Fruit fly (Drosophila melanogaster) whole organism, embryonic: ENCODE results near the gene CG14721.
A peak's percentile ranks its signal among the peaks of the same experiment; 100 is the strongest.

ENCODE experiments used
- Blimp-1 ChIP-seq: fragments of 200-800 bp; sonication (Bioruptor generic); optimal IDR thresholded peaks from 3 replicates; lab custom pipeline; 2018; ENCODE audit warnings: missing biosample characterization, missing genetic modification characterization, mild to moderate bottlenecking, moderate library complexity, missing genetic modification reagents
- CG10366 ChIP-seq: fragments of 200-800 bp; sonication (Bioruptor generic); IDR thresholded peaks from 2 replicates; pipeline ENCODE4 v1.3.6; 2022; ENCODE audit warnings: missing biosample characterization, missing genetic modification characterization
- CG11247 ChIP-seq: fragments of 200-800 bp; sonication (Bioruptor generic); IDR thresholded peaks from 2 replicates; pipeline ENCODE4 v1.3.6; 2022; ENCODE audit warnings: missing biosample characterization, missing genetic modification characterization
- CG12219 ChIP-seq: fragments of 200-800 bp; sonication (Bioruptor generic); optimal IDR thresholded peaks from 3 replicates; lab custom pipeline; 2018; ENCODE audit warnings: missing biosample characterization, mild to moderate bottlenecking, missing genetic modification characterization
- CG1233 ChIP-seq: fragments of 200-800 bp; sonication (Bioruptor generic); optimal IDR thresholded peaks from 4 replicates; lab custom pipeline; 2018; ENCODE audit warnings: missing biosample characterization, mild to moderate bottlenecking, missing genetic modification characterization
- CG13424 ChIP-seq: fragments of 200-800 bp; sonication (Bioruptor generic); optimal IDR thresholded peaks from 2 replicates; lab custom pipeline; 2019; ENCODE audit warnings: missing biosample characterization, mild to moderate bottlenecking, missing genetic modification characterization, moderate library complexity
- CG14441 ChIP-seq: fragments of 200-800 bp; sonication (Bioruptor generic); IDR thresholded peaks from 2 replicates; pipeline ENCODE4 v1.3.6; 2022; ENCODE audit warnings: missing biosample characterization, missing genetic modification characterization
- CG15601 ChIP-seq: fragments of 200-800 bp; sonication (Bioruptor generic); optimal IDR thresholded peaks from 3 replicates; lab custom pipeline; 2019; ENCODE audit warnings: missing biosample characterization, mild to moderate bottlenecking, missing genetic modification characterization, moderate library complexity
- CG17802 ChIP-seq: fragments of 200-800 bp; sonication (Bioruptor generic); optimal IDR thresholded peaks from 2 replicates; lab custom pipeline; 2018; ENCODE audit warnings: missing biosample characterization, mild to moderate bottlenecking, missing genetic modification characterization, moderate library complexity
- CG18476 ChIP-seq: fragments of 200-800 bp; sonication (Bioruptor generic); optimal IDR thresholded peaks from 2 replicates; lab custom pipeline; 2016; ENCODE audit warnings: missing biosample characterization, mild to moderate bottlenecking, missing genetic modification characterization
- CG2199 ChIP-seq: fragments of 200-800 bp; sonication (Bioruptor generic); IDR thresholded peaks from 3 replicates; pipeline ENCODE4 v1.3.6; 2022; ENCODE audit warnings: missing biosample characterization, missing genetic modification characterization
- CG33557 ChIP-seq: fragments of 200-800 bp; sonication (Bioruptor generic); optimal IDR thresholded peaks from 2 replicates; lab custom pipeline; 2019; ENCODE audit warnings: missing biosample characterization, mild to moderate bottlenecking, missing genetic modification characterization, moderate library complexity
- CG43689 ChIP-seq: fragments of 200-800 bp; sonication (Bioruptor generic); IDR thresholded peaks from 2 replicates; pipeline ENCODE4 v1.3.6; 2022; ENCODE audit warnings: missing biosample characterization, missing genetic modification characterization
- CG4404 ChIP-seq: fragments of 200-800 bp; sonication (Bioruptor generic); IDR thresholded peaks from 2 replicates; pipeline ENCODE4 v1.3.6; 2022; ENCODE audit warnings: missing biosample characterization, missing genetic modification characterization
- CG4707 ChIP-seq: fragments of 200-800 bp; sonication (Bioruptor generic); optimal IDR thresholded peaks from 2 replicates; lab custom pipeline; 2018; ENCODE audit warnings: missing biosample characterization, mild to moderate bottlenecking, missing genetic modification characterization, moderate library complexity
- CG4820 ChIP-seq: fragments of 200-800 bp; sonication (Bioruptor generic); optimal IDR thresholded peaks from 3 replicates; lab custom pipeline; 2016; ENCODE audit warnings: missing biosample characterization, missing genetic modification characterization
- CG5180 ChIP-seq: fragments of 200-800 bp; sonication (Bioruptor generic); optimal IDR thresholded peaks from 3 replicates; lab custom pipeline; 2017; ENCODE audit warnings: missing biosample characterization, missing genetic modification characterization, mild to moderate bottlenecking, moderate library complexity, missing genetic modification reagents
- CG7271 ChIP-seq: fragments of 200-800 bp; sonication (Bioruptor generic); optimal IDR thresholded peaks from 2 replicates; lab custom pipeline; 2018; ENCODE audit warnings: missing biosample characterization, mild to moderate bottlenecking, missing genetic modification characterization, moderate library complexity
- CG7556 ChIP-seq: fragments of 200-800 bp; sonication (Bioruptor generic); optimal IDR thresholded peaks from 2 replicates; lab custom pipeline; 2017; ENCODE audit warnings: missing biosample characterization, mild to moderate bottlenecking, missing genetic modification characterization
- CoRest ChIP-seq: fragments of 200-800 bp; sonication (Bioruptor generic); optimal IDR thresholded peaks from 3 replicates; lab custom pipeline; 2018; ENCODE audit warnings: missing biosample characterization, mild to moderate bottlenecking, missing genetic modification characterization, moderate library complexity
- CrebB ChIP-seq: fragments of 200-800 bp; sonication (Bioruptor generic); optimal IDR thresholded peaks from 3 replicates; lab custom pipeline; 2018; ENCODE audit warnings: missing biosample characterization, mild to moderate bottlenecking, missing genetic modification characterization
- Dbx ChIP-seq: fragments of 200-800 bp; sonication (Bioruptor generic); IDR thresholded peaks from 3 replicates; pipeline ENCODE4 v1.3.6; 2022; ENCODE audit warnings: missing biosample characterization, missing genetic modification characterization
- HLHmδ ChIP-seq: fragments of 200-800 bp; sonication (Bioruptor generic); optimal IDR thresholded peaks from 2 replicates; lab custom pipeline; 2018; ENCODE audit warnings: missing biosample characterization, mild to moderate bottlenecking, missing genetic modification characterization, moderate library complexity
- Hand ChIP-seq: fragments of 200-800 bp; sonication (Bioruptor generic); optimal IDR thresholded peaks from 2 replicates; lab custom pipeline; 2017; ENCODE audit warnings: mild to moderate bottlenecking, missing biosample characterization, missing genetic modification reagents, missing genetic modification characterization
- Hmx ChIP-seq: fragments of 200-800 bp; sonication (Bioruptor generic); optimal IDR thresholded peaks from 2 replicates; lab custom pipeline; 2016; ENCODE audit warnings: missing biosample characterization, missing genetic modification characterization
- Hr3 ChIP-seq: fragments of 200-800 bp; sonication (Bioruptor generic); optimal IDR thresholded peaks from 3 replicates; lab custom pipeline; 2016; ENCODE audit warnings: missing biosample characterization, missing genetic modification characterization
- Lpt ChIP-seq: fragments of >200 bp; optimal IDR thresholded peaks from 2 replicates; lab custom pipeline; 2018; ENCODE audit warnings: missing biosample characterization, missing genetic modification characterization
- MESR4 ChIP-seq: fragments of 200-800 bp; sonication (Bioruptor generic); optimal IDR thresholded peaks from 2 replicates; lab custom pipeline; 2018; ENCODE audit warnings: missing biosample characterization, mild to moderate bottlenecking, missing genetic modification characterization, moderate library complexity
- Mes4 ChIP-seq: fragments of 200-800 bp; sonication (Bioruptor generic); optimal IDR thresholded peaks from 2 replicates; lab custom pipeline; 2016; ENCODE audit warnings: missing biosample characterization, missing genetic modification characterization
- NK7.1 ChIP-seq: fragments of 200-800 bp; sonication (Bioruptor generic); optimal IDR thresholded peaks from 3 replicates; lab custom pipeline; 2016; ENCODE audit warnings: missing biosample characterization, missing genetic modification characterization
- Nf-YB ChIP-seq: fragments of 200-800 bp; sonication (Bioruptor generic); optimal IDR thresholded peaks from 3 replicates; lab custom pipeline; 2019; ENCODE audit warnings: missing biosample characterization, mild to moderate bottlenecking, missing genetic modification characterization, moderate library complexity
- Usf ChIP-seq: fragments of 200-800 bp; sonication (Bioruptor generic); optimal IDR thresholded peaks from 2 replicates; lab custom pipeline; 2017; ENCODE audit warnings: missing genotype, missing biosample characterization, missing genetic modification characterization
- YL-1 ChIP-seq: fragments of 200-800 bp; sonication (Bioruptor generic); optimal IDR thresholded peaks from 3 replicates; lab custom pipeline; 2017; ENCODE audit warnings: missing biosample characterization, mild to moderate bottlenecking, missing genetic modification characterization
- ara ChIP-seq: fragments of 200-800 bp; sonication (Bioruptor generic); IDR thresholded peaks from 2 replicates; pipeline ENCODE4 v1.3.6; 2022; ENCODE audit warnings: missing biosample characterization, missing genetic modification characterization
- ash1 ChIP-seq: fragments of 200-800 bp; sonication (Bioruptor generic); optimal IDR thresholded peaks from 2 replicates; lab custom pipeline; 2018; ENCODE audit warnings: missing biosample characterization, mild to moderate bottlenecking, missing genetic modification characterization
- br ChIP-seq: fragments of >200 bp; optimal IDR thresholded peaks from 2 replicates; lab custom pipeline; 2017
- dmrt11E ChIP-seq: fragments of 200-800 bp; sonication (Bioruptor generic); optimal IDR thresholded peaks from 3 replicates; lab custom pipeline; 2018; ENCODE audit warnings: missing biosample characterization, mild to moderate bottlenecking, missing genetic modification characterization, moderate library complexity
- eve ChIP-seq, 2 experiments: fragments of >200 bp; optimal IDR thresholded peaks; 2 replicates each; lab custom pipeline; 2017; ENCODE audit warnings: missing biosample characterization in 2 of 2, missing genetic modification characterization in 2 of 2
- eyg ChIP-seq: fragments of 200-800 bp; sonication (Bioruptor generic); optimal IDR thresholded peaks from 3 replicates; lab custom pipeline; 2016; ENCODE audit warnings: missing biosample characterization, missing genetic modification characterization
- fd102C ChIP-seq: fragments of 200-800 bp; sonication (Bioruptor generic); optimal IDR thresholded peaks from 2 replicates; lab custom pipeline; 2018; ENCODE audit warnings: missing biosample characterization, mild to moderate bottlenecking, missing genetic modification characterization, moderate library complexity
- gro ChIP-seq: fragments of 200-800 bp; sonication (Bioruptor generic); optimal IDR thresholded peaks from 2 replicates; lab custom pipeline; 2016; ENCODE audit warnings: missing biosample characterization, missing genetic modification characterization
- gsb ChIP-seq: fragments of 200-800 bp; sonication (Bioruptor generic); IDR thresholded peaks from 2 replicates; pipeline ENCODE4 v1.3.6; 2022; ENCODE audit warnings: missing biosample characterization, missing genetic modification characterization
- ken ChIP-seq: fragments of 200-800 bp; sonication (Bioruptor generic); IDR thresholded peaks from 3 replicates; pipeline ENCODE4 v1.3.6; 2022; ENCODE audit warnings: missing biosample characterization, missing genetic modification characterization
- klu ChIP-seq: fragments of 200-800 bp; sonication (Bioruptor generic); IDR thresholded peaks from 2 replicates; pipeline ENCODE4 v1.3.6; 2022; ENCODE audit warnings: missing biosample characterization, missing genetic modification characterization
- lmd ChIP-seq: fragments of 200-800 bp; sonication (Bioruptor generic); IDR thresholded peaks from 2 replicates; pipeline ENCODE4 v1.3.6; 2022; ENCODE audit warnings: missing biosample characterization, missing genetic modification characterization
- slou ChIP-seq: fragments of 200-800 bp; sonication (Bioruptor generic); optimal IDR thresholded peaks from 3 replicates; lab custom pipeline; 2016; ENCODE audit warnings: missing biosample characterization, missing genetic modification characterization
- stc ChIP-seq: fragments of 200-800 bp; sonication (Bioruptor generic); IDR thresholded peaks from 2 replicates; pipeline ENCODE4 v1.3.6; 2022; ENCODE audit warnings: missing biosample characterization, missing genetic modification characterization
- tup ChIP-seq: fragments of 200-800 bp; sonication (Bioruptor generic); optimal IDR thresholded peaks from 2 replicates; lab custom pipeline; 2016; ENCODE audit warnings: missing biosample characterization, mild to moderate bottlenecking, missing genetic modification characterization, moderate library complexity
- twi ChIP-seq: fragments of 200-800 bp; optimal IDR thresholded peaks from 2 replicates; lab custom pipeline; 2019; ENCODE audit warnings: missing biosample characterization, mild to moderate bottlenecking, missing genetic modification characterization, moderate library complexity
- vnd ChIP-seq: fragments of 200-800 bp; sonication (Bioruptor generic); IDR thresholded peaks from 3 replicates; pipeline ENCODE4 v1.3.6; 2022; ENCODE audit warnings: missing biosample characterization, missing genetic modification characterization; ENCODE audit not compliant: partially characterized antibody
- zfh1 ChIP-seq: fragments of 200-800 bp; sonication (Bioruptor generic); IDR thresholded peaks from 3 replicates; pipeline ENCODE4 v1.3.6; 2022; ENCODE audit warnings: missing biosample characterization, missing genetic modification characterization

The CG14721 gene

DNA sequence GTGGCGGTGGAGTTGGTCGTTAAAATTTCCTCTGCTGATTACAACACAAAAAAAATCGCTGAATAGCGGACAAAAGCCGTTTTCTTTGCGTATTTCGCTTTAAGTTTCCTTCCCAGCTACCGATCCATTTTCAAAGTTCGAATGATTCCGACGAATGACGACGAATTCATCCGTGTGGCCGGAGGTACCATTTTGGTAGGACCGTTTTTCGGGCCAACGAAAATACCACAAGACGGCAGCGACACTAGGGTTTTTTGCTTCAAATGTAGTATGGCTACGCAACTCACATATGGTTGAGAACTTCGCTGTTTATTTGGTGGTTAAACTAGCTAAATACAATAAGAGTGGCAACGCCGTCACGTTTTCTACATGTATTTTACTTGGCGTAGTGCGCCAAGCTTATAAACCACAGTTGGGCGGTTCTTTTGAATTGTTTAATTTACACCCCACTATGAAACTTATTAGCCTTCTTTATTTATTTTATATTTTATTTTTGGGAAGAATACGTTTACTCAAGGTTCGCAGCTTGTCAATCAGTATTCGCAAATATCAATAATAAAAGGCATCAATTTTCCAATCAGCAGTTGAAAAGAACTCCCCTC is 29.1 kb downstream of the CG14721 start, which contains the start of gene Lk6 (continued):
- TF ChIP-seq Nf-YB = peak; percentile 39
- TF ChIP-seq vnd = no peak
- TF ChIP-seq gro (GFP tag; lab: Kevin White, UChicago) = peak; percentile 83
- no peak for TF ChIP-seq Usf (GFP tag; lab: Kevin White, UChicago)
- no peak for TF ChIP-seq tup (GFP tag; lab: Kevin White, UChicago)
- no peak for TF ChIP-seq CG7271 (tag; lab: Kevin White, UChicago)
- no peak for TF ChIP-seq NK7.1 (GFP tag; lab: Kevin White, UChicago)
- TF ChIP-seq eve (GFP tag; optimal IDR thresholded peaks at IDR 0.05; lab: Kevin White, UChicago) = no peak
- peak; percentile 20 for TF ChIP-seq dmrt11E
- TF ChIP-seq CoRest = peak; percentile 62
- peak; percentile 28 for TF ChIP-seq CG33557
- no peak for TF ChIP-seq CG18476 (GFP tag; lab: Kevin White, UChicago)
- no peak for TF ChIP-seq Mes4 (GFP tag; lab: Kevin White, UChicago)
- peak; percentile 95 for TF ChIP-seq HLHmδ (GFP tag; lab: Kevin White, UChicago)
- TF ChIP-seq Hmx = no peak
- TF ChIP-seq CG10366 (GFP tag; lab: Robert Waterston, UW) = no peak
- no peak for TF ChIP-seq CG11247 (GFP tag; lab: Robert Waterston, UW)
- TF ChIP-seq CG43689 = no peak
- no peak for TF ChIP-seq gsb (GFP tag; lab: Robert Waterston, UW)
- no peak for TF ChIP-seq lmd (GFP tag; lab: Robert Waterston, UW)
- TF ChIP-seq ken (GFP tag; lab: Robert Waterston, UW) = no peak
- no peak for TF ChIP-seq stc (GFP tag; lab: Robert Waterston, UW)
- no peak for TF ChIP-seq CG14441 (GFP tag; lab: Robert Waterston, UW)
- peak; percentile 70 for TF ChIP-seq Hand (GFP tag; lab: Kevin White, UChicago)
- TF ChIP-seq eyg (GFP tag; lab: Kevin White, UChicago) = no peak
- peak; percentile 86 for TF ChIP-seq YL-1 (GFP tag; lab: Kevin White, UChicago)
- peak; percentile 2 for TF ChIP-seq CG1233 (GFP tag; lab: Kevin White, UChicago)
- TF ChIP-seq CrebB (tag; lab: Kevin White, UChicago) = peak; percentile 83
- peak; percentile 49 for TF ChIP-seq CG13424 (tag; lab: Kevin White, UChicago)
- TF ChIP-seq br (lab: Kevin White, UChicago) = no peak
- TF ChIP-seq MESR4 = peak; percentile 85
- TF ChIP-seq CG7556 (GFP tag; lab: Kevin White, UChicago) = peak; percentile 25
- TF ChIP-seq CG5180 = peak; percentile 60
- TF ChIP-seq fd102C (GFP tag; lab: Kevin White, UChicago) = peak; percentile 14
- TF ChIP-seq twi (tag; lab: Kevin White, UChicago) = peak; percentile 9
- no peak for TF ChIP-seq zfh1 (GFP tag; lab: Robert Waterston, UW)
- peak; percentile 86 for TF ChIP-seq CG15601 (tag; lab: Kevin White, UChicago)
- no peak for TF ChIP-seq ash1
- no peak for TF ChIP-seq Lpt (GFP tag; lab: Kevin White, UChicago)
- no peak for TF ChIP-seq Dbx (GFP tag; lab: Robert Waterston, UW)
- no peak for TF ChIP-seq ara (GFP tag; lab: Robert Waterston, UW)
- peak; percentile 22 for TF ChIP-seq CG4820 (GFP tag; lab: Kevin White, UChicago)
- TF ChIP-seq slou = peak; percentile 5
- TF ChIP-seq CG4404 (GFP tag; lab: Robert Waterston, UW) = no peak
- TF ChIP-seq CG17802 (tag; lab: Kevin White, UChicago) = no peak
- TF ChIP-seq CG4707 (GFP tag; lab: Kevin White, UChicago) = peak; percentile 70
- TF ChIP-seq Hr3 (GFP tag; lab: Kevin White, UChicago) = no peak
- TF ChIP-seq CG2199 (GFP tag; lab: Robert Waterston, UW) = no peak
- no peak for TF ChIP-seq klu (GFP tag; lab: Robert Waterston, UW)
- peak; percentile 40 for TF ChIP-seq CG12219 (GFP tag; lab: Kevin White, UChicago)
- peak; percentile 30 for TF ChIP-seq Blimp-1 (GFP tag; lab: Kevin White, UChicago)
